Worm (Caenorhabditis elegans): ENCODE measurements around the gene W02F12.2.

DNA sequence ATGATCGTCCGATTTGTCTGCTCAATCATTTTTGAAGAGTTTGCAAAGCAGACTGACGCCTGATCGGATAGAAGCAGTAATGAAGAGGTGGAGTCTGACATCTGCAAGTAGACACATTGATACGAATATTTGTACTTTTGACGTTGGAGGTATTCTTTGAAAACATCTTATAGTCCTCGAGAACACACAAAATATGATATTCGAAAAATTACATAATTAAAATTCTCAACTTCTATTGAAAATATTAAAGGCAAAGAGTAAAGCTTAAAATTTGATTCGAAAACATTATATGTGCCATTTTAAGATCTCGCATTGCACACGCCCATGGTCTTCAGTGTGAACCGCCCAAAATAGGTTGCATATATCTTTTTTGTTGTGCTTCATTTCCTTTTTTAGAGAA is 24.9 kb upstream of the W02F12.2 start, which contains the start of gene ZC487.2:
- TF ChIP-seq jun-1 (tag; optimal IDR thresholded peaks at IDR 0.05): no peak
- no peak for TF ChIP-seq mef-2 (tag; optimal IDR thresholded peaks at IDR 0.05)
- no peak for TF ChIP-seq nhr-28 (tag; optimal IDR thresholded peaks at IDR 0.05)
- TF ChIP-seq snpc-4 (tag; optimal IDR thresholded peaks at IDR 0.05): no peak

Measured in whole organism, L1 larva.